Worm (Caenorhabditis elegans) whole organism, young adult: ENCODE results near the gene srt-74.
A peak's percentile ranks its signal among the peaks of the same experiment; 100 is the strongest.

Experiments
- B0019.2 ChIP-seq: fragments of 200-800 bp; sonication (Bioruptor generic); conservative IDR thresholded peaks from 2 replicates; pipeline ENCODE4 v1.3.6; 2022; ENCODE audit warnings: missing genetic modification reagents, missing genetic modification characterization, missing compliant biosample characterization
- F22D6.2 ChIP-seq: sonication (generic microtip); optimal IDR thresholded peaks from 2 replicates; lab custom pipeline; 2016; ENCODE audit warnings: mild to moderate bottlenecking, missing genetic modification characterization, missing compliant biosample characterization
- F23B12.7 ChIP-seq: sonication (generic microtip); optimal IDR thresholded peaks from 2 replicates; lab custom pipeline; 2017; ENCODE audit warnings: missing genetic modification characterization, mild to moderate bottlenecking, missing compliant biosample characterization, antibody characterized with exemption, moderate library complexity; ENCODE audit not compliant: insufficient read depth
- F33H1.4 ChIP-seq: fragments of 200-800 bp; sonication (Bioruptor generic); IDR thresholded peaks from 2 replicates; pipeline ENCODE4 v1.3.6; 2022; ENCODE audit warnings: missing genetic modification reagents, missing genetic modification characterization, missing compliant biosample characterization
- Y53F4B.3 ChIP-seq: fragments of 200-800 bp; sonication (Bioruptor generic); IDR thresholded peaks from 2 replicates; pipeline ENCODE4 v1.3.6; 2022; ENCODE audit warnings: missing genetic modification reagents, missing genetic modification characterization, missing compliant biosample characterization
- Y67H2A.10 ChIP-seq: fragments of 200-800 bp; sonication (Bioruptor generic); conservative IDR thresholded peaks from 2 replicates; pipeline ENCODE4 v1.3.6; 2022; ENCODE audit warnings: missing genetic modification reagents, missing genetic modification characterization, missing compliant biosample characterization
- ama-1 ChIP-seq, 3 experiments: fragments of 150-350 bp in 1 of 3; sonication (generic microtip) in 2 of 3; optimal IDR thresholded peaks; 2 replicates each; lab custom pipeline; 2014 to 2018; ENCODE audit warnings: missing biosample characterization in 2 of 3, missing genetic modification characterization in 2 of 3, missing genetic modification reagents in 2 of 3
- attf-5 ChIP-seq: fragments of 200-800 bp; sonication (Bioruptor generic); optimal IDR thresholded peaks from 2 replicates; lab custom pipeline; 2018; ENCODE audit warnings: mild to moderate bottlenecking, missing genetic modification characterization, missing compliant biosample characterization
- bed-1 ChIP-seq: fragments of 200-800 bp; sonication (Bioruptor generic); IDR thresholded peaks from 2 replicates; pipeline ENCODE4 v1.3.6; 2022; ENCODE audit warnings: missing genetic modification reagents, missing genetic modification characterization, missing compliant biosample characterization
- ccch-3 ChIP-seq: fragments of 200-800 bp; sonication (Bioruptor generic); optimal IDR thresholded peaks from 2 replicates; lab custom pipeline; 2018; ENCODE audit warnings: mild to moderate bottlenecking, missing genetic modification characterization, missing compliant biosample characterization
- ceh-40 ChIP-seq: fragments of 200-800 bp; sonication (Bioruptor generic); IDR thresholded peaks from 2 replicates; pipeline ENCODE4 v1.3.6; 2022; ENCODE audit warnings: missing genetic modification characterization, missing compliant biosample characterization
- ceh-91 ChIP-seq: fragments of 200-800 bp; sonication (Bioruptor generic); IDR thresholded peaks from 2 replicates; pipeline ENCODE4 v1.3.6; 2022; ENCODE audit warnings: missing genetic modification reagents, missing genetic modification characterization, missing compliant biosample characterization
- chd-7 ChIP-seq: sonication (generic microtip); optimal IDR thresholded peaks from 2 replicates; lab custom pipeline; 2016; ENCODE audit warnings: mild to moderate bottlenecking, missing genetic modification characterization, moderate library complexity, missing compliant biosample characterization
- die-1 ChIP-seq: sonication (generic microtip); optimal IDR thresholded peaks from 2 replicates; lab custom pipeline; 2016; ENCODE audit warnings: missing genotype, mild to moderate bottlenecking, missing genetic modification characterization, missing compliant biosample characterization
- efl-1 ChIP-seq: fragments of 150-350 bp; optimal IDR thresholded peaks from 2 replicates; lab custom pipeline; 2014; ENCODE audit warnings: missing biosample characterization, missing genetic modification reagents, missing genetic modification characterization
- egl-44 ChIP-seq: fragments of 200-800 bp; sonication (Bioruptor generic); IDR thresholded peaks from 2 replicates; pipeline ENCODE4 v1.3.6; 2022; ENCODE audit warnings: missing genetic modification reagents, missing genetic modification characterization, missing compliant biosample characterization
- egrh-3 ChIP-seq: fragments of 200-800 bp; sonication (Bioruptor generic); IDR thresholded peaks from 2 replicates; pipeline ENCODE4 v1.3.6; 2022; ENCODE audit warnings: missing genetic modification reagents, missing genetic modification characterization, missing compliant biosample characterization
- fkh-3 ChIP-seq: sonication (generic microtip); optimal IDR thresholded peaks from 2 replicates; lab custom pipeline; 2016; ENCODE audit warnings: mild to moderate bottlenecking, missing genetic modification characterization, missing compliant biosample characterization
- him-1 ChIP-seq: sonication (generic microtip); optimal IDR thresholded peaks from 2 replicates; lab custom pipeline; 2016; ENCODE audit warnings: missing genotype, missing genetic modification reagents, missing genetic modification characterization, missing compliant biosample characterization
- hlh-12 ChIP-seq: sonication (generic microtip); optimal IDR thresholded peaks from 2 replicates; lab custom pipeline; 2016; ENCODE audit warnings: missing genetic modification characterization, missing compliant biosample characterization
- hmg-1.2 ChIP-seq: fragments of 200-800 bp; sonication (Bioruptor generic); IDR thresholded peaks from 2 replicates; pipeline ENCODE4 v1.3.6; 2022; ENCODE audit warnings: missing genetic modification reagents, missing genetic modification characterization, missing compliant biosample characterization
- hrde-1 ChIP-seq: sonication (generic microtip); optimal IDR thresholded peaks from 2 replicates; lab custom pipeline; 2016; ENCODE audit warnings: missing genetic modification characterization, mild to moderate bottlenecking, missing compliant biosample characterization, moderate library complexity, missing genotype, missing genetic modification reagents, borderline replicate concordance
- lin-26 ChIP-seq: fragments of 200-800 bp; sonication (Bioruptor generic); IDR thresholded peaks from 2 replicates; pipeline ENCODE4 v1.3.6; 2022; ENCODE audit warnings: missing genetic modification reagents, missing genetic modification characterization, missing compliant biosample characterization
- lin-40 ChIP-seq: sonication (generic microtip); optimal IDR thresholded peaks from 2 replicates; lab custom pipeline; 2016; ENCODE audit warnings: missing genetic modification characterization, mild to moderate bottlenecking, missing compliant biosample characterization, missing genotype, missing genetic modification reagents
- lin-54 ChIP-seq: fragments of 200-800 bp; sonication (Bioruptor generic); optimal IDR thresholded peaks from 2 replicates; lab custom pipeline; 2018; ENCODE audit warnings: mild to moderate bottlenecking, missing genetic modification characterization, missing compliant biosample characterization
- madf-10 ChIP-seq: sonication (generic microtip); optimal IDR thresholded peaks from 2 replicates; lab custom pipeline; 2016; ENCODE audit warnings: mild to moderate bottlenecking, missing genetic modification characterization, missing compliant biosample characterization
- madf-6 ChIP-seq: fragments of 200-800 bp; sonication (Bioruptor generic); IDR thresholded peaks from 2 replicates; pipeline ENCODE4 v1.3.6; 2022; ENCODE audit warnings: missing genetic modification reagents, missing genetic modification characterization, missing compliant biosample characterization
- madf-8 ChIP-seq: fragments of 200-800 bp; sonication (Bioruptor generic); conservative IDR thresholded peaks from 2 replicates; pipeline ENCODE4 v1.3.6; 2022; ENCODE audit warnings: missing genetic modification reagents, missing genetic modification characterization, missing compliant biosample characterization
- mcd-1 ChIP-seq: fragments of 200-800 bp; sonication (Bioruptor generic); IDR thresholded peaks from 2 replicates; pipeline ENCODE4 v1.3.6; 2022; ENCODE audit warnings: missing genetic modification reagents, missing genetic modification characterization, missing compliant biosample characterization
- mel-28 ChIP-seq: sonication (generic microtip); optimal IDR thresholded peaks from 2 replicates; lab custom pipeline; 2016; ENCODE audit warnings: borderline replicate concordance, mild to moderate bottlenecking, missing genetic modification characterization, missing compliant biosample characterization
- nfya-2 ChIP-seq: fragments of 200-800 bp; sonication (Bioruptor generic); IDR thresholded peaks from 2 replicates; pipeline ENCODE4 v1.3.6; 2022; ENCODE audit warnings: missing genetic modification reagents, missing genetic modification characterization, missing compliant biosample characterization
- nhr-179 ChIP-seq: sonication (generic microtip); optimal IDR thresholded peaks from 2 replicates; lab custom pipeline; 2016; ENCODE audit warnings: mild to moderate bottlenecking, missing genetic modification characterization, missing compliant biosample characterization
- nhr-27 ChIP-seq: fragments of 200-800 bp; sonication (Bioruptor generic); optimal IDR thresholded peaks from 2 replicates; lab custom pipeline; 2018; ENCODE audit warnings: mild to moderate bottlenecking, missing genetic modification characterization, moderate library complexity, missing compliant biosample characterization
- rec-8 ChIP-seq, 2 experiments: sonication (generic microtip); optimal IDR thresholded peaks; 2 replicates each; lab custom pipeline; 2016; ENCODE audit warnings: mild to moderate bottlenecking in 2 of 2, missing genetic modification characterization in 2 of 2, missing genetic modification reagents in 2 of 2, missing genotype in 2 of 2, missing biosample characterization in 1 of 2, missing compliant biosample characterization in 1 of 2, moderate library complexity in 1 of 2
- rpc-1 ChIP-seq, 2 experiments: fragments of 150-350 bp in 1 of 2; sonication (generic microtip) in 1 of 2; optimal IDR thresholded peaks; 2 replicates each; lab custom pipeline; 2014 to 2018; ENCODE audit warnings: missing biosample characterization in 1 of 2, missing genetic modification characterization in 1 of 2, missing genetic modification reagents in 1 of 2, missing genotype in 1 of 2
- sea-2 ChIP-seq: fragments of 200-800 bp; sonication (Bioruptor generic); IDR thresholded peaks from 2 replicates; pipeline ENCODE4 v1.3.6; 2022; ENCODE audit warnings: missing genetic modification characterization, missing compliant biosample characterization
- snpc-1.3 ChIP-seq: sonication (generic microtip); optimal IDR thresholded peaks from 2 replicates; lab custom pipeline; 2017; ENCODE audit warnings: missing genetic modification characterization, mild to moderate bottlenecking, missing compliant biosample characterization, antibody characterized with exemption, moderate library complexity, missing genotype, missing genetic modification reagents; ENCODE audit not compliant: insufficient read depth
- somi-1 ChIP-seq: fragments of 200-800 bp; sonication (Bioruptor generic); optimal IDR thresholded peaks from 2 replicates; lab custom pipeline; 2018; ENCODE audit warnings: mild to moderate bottlenecking, missing genetic modification characterization, missing compliant biosample characterization
- tbp1 ChIP-seq: fragments of 200-800 bp; sonication (Bioruptor generic); optimal IDR thresholded peaks from 2 replicates; lab custom pipeline; 2018; ENCODE audit warnings: mild to moderate bottlenecking, missing genetic modification characterization, missing compliant biosample characterization
- unc-130 ChIP-seq: sonication (generic microtip); optimal IDR thresholded peaks from 2 replicates; lab custom pipeline; 2016; ENCODE audit warnings: missing genetic modification reagents, missing genetic modification characterization, missing compliant biosample characterization
- zfh-2 ChIP-seq: fragments of 200-800 bp; sonication (Bioruptor generic); conservative IDR thresholded peaks from 2 replicates; pipeline ENCODE4 v1.3.6; 2022; ENCODE audit warnings: missing genetic modification reagents, missing genetic modification characterization, missing compliant biosample characterization
- zim-3 ChIP-seq: sonication (generic microtip); optimal IDR thresholded peaks from 2 replicates; lab custom pipeline; 2017; ENCODE audit warnings: mild to moderate bottlenecking, missing genetic modification characterization, moderate library complexity, missing compliant biosample characterization
- ztf-28 ChIP-seq: fragments of 200-800 bp; sonication (Bioruptor generic); IDR thresholded peaks from 2 replicates; pipeline ENCODE4 v1.3.6; 2022; ENCODE audit warnings: missing genetic modification reagents, missing genetic modification characterization, missing compliant biosample characterization

Gene srt-74

DNA sequence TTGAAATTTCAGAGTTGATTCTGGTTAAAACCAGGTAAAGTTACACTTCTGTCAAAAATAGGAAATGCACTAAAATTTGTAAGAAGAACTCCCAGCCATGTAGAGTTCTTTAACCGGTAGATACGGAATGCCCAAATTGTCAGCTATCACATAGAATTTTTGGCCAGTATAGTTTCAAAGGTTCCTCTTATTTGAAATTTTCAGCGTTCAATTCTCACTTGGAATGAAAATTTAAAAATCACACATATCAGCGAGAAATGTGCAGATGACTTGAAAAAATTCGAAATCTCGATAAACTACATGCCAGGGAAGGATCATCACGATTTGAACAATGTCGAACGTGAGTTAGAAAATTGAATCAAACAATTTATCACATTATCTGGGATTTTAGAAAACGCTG is 14.4 kb upstream of the srt-74 start, which contains the start of gene F14D7.3:
Gene F14D7.3 (plus strand): TSS at position 301 of the 400 bp plus-strand sequence.
- TF ChIP-seq F23B12.7 (tag; lab: Kevin White, UChicago) = no peak
- TF ChIP-seq egl-44 = no peak
- TF ChIP-seq zfh-2 (GFP tag; lab: Robert Waterston, UW) = no peak
- TF ChIP-seq F33H1.4 (GFP tag; lab: Robert Waterston, UW) = no peak
- TF ChIP-seq bed-1 (GFP tag; lab: Robert Waterston, UW) = no peak

DNA sequence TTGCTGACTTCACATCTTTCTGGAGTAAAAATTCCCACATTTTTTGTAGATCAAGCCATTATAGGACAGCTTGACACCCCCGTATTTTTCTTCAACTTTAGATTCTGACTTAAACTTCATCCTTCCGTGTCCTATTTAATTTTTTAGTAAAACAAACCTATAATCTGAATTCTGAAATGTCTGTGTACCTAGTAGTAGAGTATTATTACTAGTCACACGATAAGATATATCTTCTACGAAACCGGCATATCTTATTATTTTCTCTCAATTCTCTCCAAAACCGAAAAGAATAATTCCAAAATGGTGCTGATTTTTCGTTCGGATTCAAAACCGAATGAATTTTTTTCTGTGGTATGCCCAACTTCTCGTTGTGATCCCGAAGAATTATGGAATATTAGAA is 12.3 kb upstream of the srt-74 start, which contains the start of gene F14D7.9:
Gene F14D7.9 (plus strand): TSS at position 301 of the 400 bp plus-strand sequence.
- TF ChIP-seq attf-5 (no peak), zim-3 (no peak), mcd-1 (GFP tag; lab: Robert Waterston, UW) (no peak), lin-26 (no peak), ceh-91 (GFP tag; lab: Robert Waterston, UW) (no peak), rec-8 (tag; optimal IDR thresholded peaks at IDR 0.05; lab: Kevin White, UChicago) (no peak), ztf-28 (no peak), lin-40 (no peak), somi-1 (GFP tag; lab: Kevin White, UChicago) (no peak), snpc-1.3 (tag; lab: Kevin White, UChicago) (no peak), Y67H2A.10 (GFP tag; lab: Robert Waterston, UW) (no peak), egrh-3 (GFP tag; lab: Robert Waterston, UW) (no peak), madf-6 (GFP tag; lab: Robert Waterston, UW) (no peak)

DNA sequence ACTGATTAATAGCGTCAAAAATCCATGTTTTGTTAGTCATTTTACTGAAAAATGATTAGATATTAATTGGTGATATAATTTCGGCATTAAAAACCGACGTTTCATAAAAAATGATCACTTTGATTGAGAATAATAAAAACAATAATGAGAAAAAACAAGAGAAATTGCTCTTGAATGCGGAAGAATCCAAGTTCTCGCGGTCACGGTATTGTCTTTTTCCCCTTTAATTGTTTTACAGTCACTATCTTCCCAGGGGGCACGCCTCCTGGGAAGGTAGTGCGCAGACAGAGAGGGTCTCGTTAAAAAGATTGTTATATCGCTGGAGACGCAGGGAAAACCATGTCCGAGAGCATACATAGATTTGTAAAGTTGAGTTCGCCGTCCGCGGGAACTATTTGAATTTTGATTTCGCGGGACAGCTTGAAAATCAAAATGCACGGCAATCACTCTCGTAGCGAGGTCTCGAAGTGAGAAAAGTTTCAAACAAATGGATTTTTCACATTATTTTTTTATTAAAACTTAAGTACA is 11.6 kb upstream of the srt-74 start, which contains the start of gene F14D7.2:
Gene F14D7.2 (minus strand): TSS at position 51 of the 528 bp plus-strand sequence.
- TF ChIP-seq madf-10 (tag; lab: Kevin White, UChicago) = no peak
- no peak for TF ChIP-seq rec-8 (tag; optimal IDR thresholded peaks at IDR 0.05; lab: Kevin White, UChicago)
- no peak for TF ChIP-seq B0019.2 (GFP tag; lab: Robert Waterston, UW)
- no peak for TF ChIP-seq chd-7 (tag; lab: Kevin White, UChicago)
- TF ChIP-seq ccch-3 = no peak
- 0 out of 2 replicates have a peak, but pooled peaks have one; percentile 15 for TF ChIP-seq F33H1.4 (GFP tag; lab: Robert Waterston, UW)
- no peak for TF ChIP-seq tbp1 (GFP tag; lab: Kevin White, UChicago)
- no peak for TF ChIP-seq nhr-179 (tag; lab: Kevin White, UChicago)
- TF ChIP-seq hrde-1 (tag; lab: Kevin White, UChicago) = no peak
- no peak for TF ChIP-seq Y53F4B.3 (GFP tag; lab: Robert Waterston, UW)
- no peak for TF ChIP-seq rpc-1 (optimal IDR thresholded peaks at IDR 0.05; lab: Kevin White, UChicago)
- no peak for TF ChIP-seq rpc-1 (tag; optimal IDR thresholded peaks at IDR 0.05; lab: Kevin White, UChicago)
- TF ChIP-seq nfya-2 (GFP tag; lab: Robert Waterston, UW) = no peak
- TF ChIP-seq ama-1 (optimal IDR thresholded peaks at IDR 0.05; lab: Kevin White, UChicago) = no peak
- TF ChIP-seq ama-1 (GFP tag; optimal IDR thresholded peaks at IDR 0.05; lab: Kevin White, UChicago) = no peak
- TF ChIP-seq hmg-1.2 = peak; percentile 42; the same call in 1 of the 2 replicates
- TF ChIP-seq ceh-40 (GFP tag; lab: Robert Waterston, UW) = no peak
- TF ChIP-seq him-1 (tag; lab: Kevin White, UChicago) = no peak
- no peak for TF ChIP-seq lin-54
- TF ChIP-seq nhr-27 = no peak
- TF ChIP-seq unc-130 (GFP tag; lab: Kevin White, UChicago) = no peak
- TF ChIP-seq sea-2 (GFP tag; lab: Robert Waterston, UW) = no peak
- TF ChIP-seq F22D6.2 = no peak
- TF ChIP-seq lin-40 = no peak
- TF ChIP-seq attf-5 = no peak
- no peak for TF ChIP-seq mel-28
- TF ChIP-seq efl-1 (GFP tag; lab: Kevin White, UChicago) = peak; percentile 71
- no peak for TF ChIP-seq snpc-1.3 (tag; lab: Kevin White, UChicago)
- TF ChIP-seq die-1 (tag; lab: Kevin White, UChicago) = no peak
- peak; percentile 62 for TF ChIP-seq madf-8 (GFP tag; lab: Robert Waterston, UW)
- no peak for TF ChIP-seq hlh-12
- no peak for TF ChIP-seq zim-3
- no peak for TF ChIP-seq fkh-3 (tag; lab: Kevin White, UChicago)
